Worm (Caenorhabditis elegans) whole organism, L1 larva: ENCODE results near the gene aqp-2.

ENCODE experiments used
- aly-2 ChIP-seq: fragments of 150-350 bp; optimal IDR thresholded peaks from 2 replicates; lab custom pipeline; 2014; ENCODE audit warnings: missing biosample characterization, missing genetic modification characterization
- nhr-11 ChIP-seq: fragments of 150-350 bp; optimal IDR thresholded peaks from 2 replicates; lab custom pipeline; 2014; ENCODE audit warnings: missing biosample characterization, missing genetic modification characterization
- nhr-19 ChIP-seq: fragments of 200-800 bp; sonication (Bioruptor generic); conservative IDR thresholded peaks from 2 replicates; pipeline ENCODE4 v1.3.6; 2022; ENCODE audit warnings: missing genetic modification characterization, missing compliant biosample characterization

ce11 chrII:9291632-9292031, 29.9 kb upstream of the aqp-2 start, which contains the start of gene acs-7:
- no peak for TF ChIP-seq nhr-19
- TF ChIP-seq nhr-11 (tag; lab: Kevin White, UChicago) = no peak
- no peak for TF ChIP-seq aly-2 (tag; lab: Kevin White, UChicago)
